Worm (Caenorhabditis elegans) whole organism, early embryonic: Measurements from ENCODE around the gene gei-3.

Experiments
- B0310.2 ChIP-seq: sonication (generic microtip); optimal IDR thresholded peaks from 2 replicates; lab custom pipeline; 2016; ENCODE audit warnings: mild to moderate bottlenecking, missing genetic modification characterization, missing compliant biosample characterization
- F13C5.2 ChIP-seq: sonication (generic microtip); optimal IDR thresholded peaks from 2 replicates; lab custom pipeline; 2017; ENCODE audit warnings: mild to moderate bottlenecking, missing genetic modification characterization, inconsistent platforms, missing compliant biosample characterization
- aly-1 ChIP-seq: sonication (generic microtip); optimal IDR thresholded peaks from 2 replicates; lab custom pipeline; 2016; ENCODE audit warnings: missing genetic modification characterization, missing compliant biosample characterization
- ama-1 ChIP-seq: fragments of 150-350 bp; optimal IDR thresholded peaks from 2 replicates; lab custom pipeline; 2014
- ceh-13 ChIP-seq: fragments of 200-800 bp; sonication (Bioruptor generic); optimal IDR thresholded peaks from 2 replicates; lab custom pipeline; 2018; ENCODE audit warnings: mild to moderate bottlenecking, missing genetic modification characterization, missing compliant biosample characterization
- ceh-36 ChIP-seq: sonication (generic microtip); optimal IDR thresholded peaks from 2 replicates; lab custom pipeline; 2016; ENCODE audit warnings: missing genetic modification characterization, inconsistent platforms, missing compliant biosample characterization
- ets-7 ChIP-seq: sonication (generic microtip); optimal IDR thresholded peaks from 2 replicates; lab custom pipeline; 2016; ENCODE audit warnings: missing genotype, missing genetic modification characterization, missing compliant biosample characterization
- flt-1 ChIP-seq: fragments of 200-800 bp; sonication (Bioruptor generic); IDR thresholded peaks from 2 replicates; pipeline ENCODE4 v1.3.6; 2022; ENCODE audit warnings: missing genetic modification characterization, missing compliant biosample characterization
- hmbx-1 ChIP-seq: sonication (generic microtip); optimal IDR thresholded peaks from 2 replicates; lab custom pipeline; 2016; ENCODE audit warnings: mild to moderate bottlenecking, missing genetic modification characterization, missing compliant biosample characterization
- hmg-4 ChIP-seq: fragments of 200-800 bp; sonication (Bioruptor generic); optimal IDR thresholded peaks from 2 replicates; lab custom pipeline; 2018; ENCODE audit warnings: mild to moderate bottlenecking, missing genetic modification characterization, missing compliant biosample characterization
- hnd-1 ChIP-seq: sonication (generic microtip); optimal IDR thresholded peaks from 2 replicates; lab custom pipeline; 2016; ENCODE audit warnings: missing genetic modification characterization, missing compliant biosample characterization
- pes-1 ChIP-seq: fragments of 200-800 bp; sonication (Bioruptor generic); IDR thresholded peaks from 2 replicates; pipeline ENCODE4 v1.3.6; 2022; ENCODE audit warnings: missing genetic modification reagents, missing genetic modification characterization, missing compliant biosample characterization
- scrt-1 ChIP-seq: fragments of 200-800 bp; sonication (Bioruptor generic); IDR thresholded peaks from 2 replicates; pipeline ENCODE4 v1.3.6; 2022; ENCODE audit warnings: missing genetic modification characterization, missing compliant biosample characterization
- sea-1 ChIP-seq: fragments of 200-800 bp; sonication (Bioruptor generic); conservative IDR thresholded peaks from 2 replicates; pipeline ENCODE4 v1.3.6; 2022; ENCODE audit warnings: missing genetic modification characterization, missing compliant biosample characterization
- tbx-11 ChIP-seq: fragments of 200-800 bp; sonication (Bioruptor generic); IDR thresholded peaks from 2 replicates; pipeline ENCODE4 v1.3.6; 2022; ENCODE audit warnings: missing genetic modification characterization, missing compliant biosample characterization
- tbx-37 ChIP-seq: fragments of 200-800 bp; sonication (Bioruptor generic); conservative IDR thresholded peaks from 2 replicates; pipeline ENCODE4 v1.3.6; 2022; ENCODE audit warnings: missing genetic modification reagents, missing genetic modification characterization, missing compliant biosample characterization
- tra-4 ChIP-seq: sonication (generic microtip); optimal IDR thresholded peaks from 2 replicates; lab custom pipeline; 2017; ENCODE audit warnings: missing genetic modification characterization, missing compliant biosample characterization

The gei-3 gene

ce11 chrX:12852575-12852974 is 39.1 kb upstream of the gei-3 start, which contains the start of gene chd-3:
chd-3 (minus strand) TSS chrX:12852601.
- no peak for TF ChIP-seq ceh-36 (tag; lab: Kevin White, UChicago)
- TF ChIP-seq sea-1 (GFP tag; lab: Robert Waterston, UW) = no peak
- TF ChIP-seq ama-1 (lab: Kevin White, UChicago) = no peak
- no peak for TF ChIP-seq tbx-11
- TF ChIP-seq pes-1 (GFP tag; lab: Robert Waterston, UW) = no peak

ce11 chrX:12846043-12846442 is 32.6 kb upstream of the gei-3 start, which contains the start of gene C52G5.3:
C52G5.3 (minus strand) TSS chrX:12846143.
- TF ChIP-seq ama-1 (lab: Kevin White, UChicago) = peak; percentile 49
- TF ChIP-seq hnd-1 = no peak

ce11 chrX:12844170-12844569 is 30.7 kb upstream of the gei-3 start:
- TF ChIP-seq hnd-1 (no peak), sea-1 (GFP tag; lab: Robert Waterston, UW) (no peak), hmbx-1 (no peak), tra-4 (no peak)

- TF ChIP-seq F13C5.2 (tag; lab: Kevin White, UChicago) (peak; percentile 1), hmbx-1 (peak; percentile 1), hnd-1 (no peak), flt-1 (GFP tag; lab: Robert Waterston, UW) (peak; percentile 78), ceh-36 (tag; lab: Kevin White, UChicago) (peak; percentile 46), ets-7 (tag; lab: Kevin White, UChicago) (no peak), pes-1 (GFP tag; lab: Robert Waterston, UW) (peak; percentile 86), ama-1 (lab: Kevin White, UChicago) (no peak), scrt-1 (GFP tag; lab: Robert Waterston, UW) (peak; percentile 61), ceh-13 (GFP tag; lab: Kevin White, UChicago) (peak; percentile 53), tbx-37 (GFP tag; lab: Robert Waterston, UW) (peak; percentile 55), sea-1 (GFP tag; lab: Robert Waterston, UW) (peak; percentile 70; the same call in 1 of the 2 replicates), tbx-11 (peak; percentile 63; the same call in 1 of the 2 replicates), tra-4 (no peak), hmg-4 (GFP tag; lab: Kevin White, UChicago) (peak; percentile 54), aly-1 (tag; lab: Kevin White, UChicago) (no peak), B0310.2 (tag; lab: Kevin White, UChicago) (no peak)
Measured at ce11 chrX:12843530-12843929, 30.1 kb upstream of the gei-3 start.

ce11 chrX:12843011-12843410 is 29.6 kb upstream of the gei-3 start, which contains the start of gene C52G5.2:
C52G5.2 (plus strand) TSS chrX:12843311.
- TF ChIP-seq pes-1 (GFP tag; lab: Robert Waterston, UW) (no peak), aly-1 (tag; lab: Kevin White, UChicago) (no peak), hmg-4 (GFP tag; lab: Kevin White, UChicago) (no peak), B0310.2 (tag; lab: Kevin White, UChicago) (no peak), sea-1 (GFP tag; lab: Robert Waterston, UW) (no peak), flt-1 (GFP tag; lab: Robert Waterston, UW) (no peak), tra-4 (no peak), tbx-37 (GFP tag; lab: Robert Waterston, UW) (no peak), hnd-1 (no peak), hmbx-1 (no peak), F13C5.2 (tag; lab: Kevin White, UChicago) (no peak), ets-7 (tag; lab: Kevin White, UChicago) (no peak)

ce11 chrX:12834848-12835247 is 21.4 kb upstream of the gei-3 start:
- TF ChIP-seq aly-1 (tag; lab: Kevin White, UChicago) (no peak), pes-1 (GFP tag; lab: Robert Waterston, UW) (no peak), hmg-4 (GFP tag; lab: Kevin White, UChicago) (no peak), tbx-11 (no peak), ceh-36 (tag; lab: Kevin White, UChicago) (no peak), scrt-1 (GFP tag; lab: Robert Waterston, UW) (no peak), B0310.2 (tag; lab: Kevin White, UChicago) (no peak), ceh-13 (GFP tag; lab: Kevin White, UChicago) (no peak), tra-4 (no peak), hnd-1 (no peak), ama-1 (lab: Kevin White, UChicago) (no peak), ets-7 (tag; lab: Kevin White, UChicago) (no peak)

ce11 chrX:12829055-12829454 is 15.6 kb upstream of the gei-3 start:
- TF ChIP-seq aly-1 (tag; lab: Kevin White, UChicago) (no peak), tbx-37 (GFP tag; lab: Robert Waterston, UW) (no peak), pes-1 (GFP tag; lab: Robert Waterston, UW) (no peak), tra-4 (no peak), flt-1 (GFP tag; lab: Robert Waterston, UW) (no peak), sea-1 (GFP tag; lab: Robert Waterston, UW) (no peak), B0310.2 (tag; lab: Kevin White, UChicago) (no peak), hnd-1 (no peak), ceh-36 (tag; lab: Kevin White, UChicago) (no peak), ama-1 (lab: Kevin White, UChicago) (no peak), hmg-4 (GFP tag; lab: Kevin White, UChicago) (no peak)

- TF ChIP-seq ceh-36 (tag; lab: Kevin White, UChicago) (no peak), scrt-1 (GFP tag; lab: Robert Waterston, UW) (no peak), flt-1 (GFP tag; lab: Robert Waterston, UW) (no peak), ama-1 (lab: Kevin White, UChicago) (no peak), pes-1 (GFP tag; lab: Robert Waterston, UW) (no peak), sea-1 (GFP tag; lab: Robert Waterston, UW) (no peak), aly-1 (tag; lab: Kevin White, UChicago) (no peak), hnd-1 (no peak), B0310.2 (tag; lab: Kevin White, UChicago) (no peak), hmg-4 (GFP tag; lab: Kevin White, UChicago) (no peak), tbx-11 (no peak), ets-7 (tag; lab: Kevin White, UChicago) (no peak), tbx-37 (GFP tag; lab: Robert Waterston, UW) (no peak), ceh-13 (GFP tag; lab: Kevin White, UChicago) (no peak), F13C5.2 (tag; lab: Kevin White, UChicago) (no peak), hmbx-1 (no peak), tra-4 (no peak)
Measured at ce11 chrX:12827741-12828408, 14.4 kb upstream of the gei-3 start.
